Worm (Caenorhabditis elegans): ENCODE measurements around the gene C35D10.6.

DNA sequence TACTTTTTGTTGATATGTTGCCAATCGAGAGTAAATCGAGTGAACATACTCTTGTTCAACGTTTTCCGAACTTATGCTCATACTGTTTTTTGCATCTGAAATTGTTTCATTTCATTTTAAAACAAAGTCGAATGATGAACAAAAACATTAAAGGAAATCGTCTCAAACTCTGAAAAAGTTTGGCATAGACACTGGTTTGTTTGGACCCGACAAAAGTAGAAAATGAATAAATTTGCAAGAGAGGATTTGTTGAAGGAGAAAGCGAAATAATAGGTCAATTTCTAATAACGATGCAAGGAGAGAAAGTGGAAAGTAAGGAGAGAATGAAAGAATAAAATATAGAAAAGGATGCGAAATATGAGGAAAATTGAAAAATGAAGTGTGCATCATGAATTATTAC, 15.5 kb downstream of the C35D10.6 start, which contains the start of gene C35D10.12:
- TF ChIP-seq pax-1 (tag; optimal IDR thresholded peaks at IDR 0.05) = no peak
- TF ChIP-seq ama-1 (optimal IDR thresholded peaks at IDR 0.05) = no peak

Data from whole organism, late embryonic.